Fruit fly (Drosophila melanogaster) Kc167 (cell line): Measurements from ENCODE around the gene Sfp93F.

Experiments
- h ChIP-seq: fragments of >200 bp; optimal IDR thresholded peaks from 3 replicates; lab custom pipeline; 2018; ENCODE audit warnings: missing external identifiers
- psq ChIP-seq: fragments of >200 bp; optimal IDR thresholded peaks from 2 replicates; lab custom pipeline; 2017; ENCODE audit warnings: missing external identifiers
- ttk ChIP-seq: sonication (Bioruptor generic); optimal IDR thresholded peaks from 2 replicates; lab custom pipeline; 2017; ENCODE audit warnings: missing external identifiers

DNA sequence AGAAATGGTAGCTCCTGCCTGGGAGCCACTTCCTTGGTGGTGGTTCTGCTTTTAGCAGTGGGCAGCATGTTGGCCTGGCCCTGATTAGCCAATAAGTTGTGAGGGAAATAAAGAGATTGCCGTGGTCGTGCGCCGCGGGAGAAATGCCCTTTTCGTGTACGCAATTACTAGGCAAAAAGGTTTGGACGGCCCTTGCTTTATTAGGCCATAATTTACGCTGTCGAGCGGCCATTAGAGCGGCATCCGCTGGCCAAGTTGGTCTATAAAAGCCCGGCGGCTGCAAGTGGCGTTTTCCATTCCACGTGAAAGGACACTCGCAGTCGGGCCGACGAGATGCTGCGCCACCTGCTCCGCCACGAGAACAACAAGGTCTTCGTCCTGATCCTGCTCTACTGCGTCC, 33.1 kb upstream of the Sfp93F start, which contains the start of gene Burs:
- TF ChIP-seq ttk (lab: Kevin White, UChicago) (no peak), psq (lab: Kevin White, UChicago) (no peak), h (lab: Kevin White, UChicago) (no peak)
